Worm (Caenorhabditis elegans): ENCODE data around the gene unc-76.

ce11 chrV:15085335-15085800, 13.8 kb downstream of the unc-76 start, which contains the start of the genes ahsa-1 and C01G10.7:
- peak; percentile 86 for TF ChIP-seq lin-13 (GFP tag; optimal IDR thresholded peaks at IDR 0.05)
- no peak for TF ChIP-seq fos-1 (tag; optimal IDR thresholded peaks at IDR 0.05)
- peak; percentile 66 for TF ChIP-seq nhr-11 (tag; optimal IDR thresholded peaks at IDR 0.05)
- no peak for TF ChIP-seq lin-1 (GFP tag; IDR thresholded peaks at IDR 0.05)
- peak; percentile 54; the same call in 1 of the 2 replicates for TF ChIP-seq pha-4 (GFP tag; IDR thresholded peaks at IDR 0.05)
- TF ChIP-seq pha-4 (tag; optimal IDR thresholded peaks at IDR 0.05): peak; percentile 97
- TF ChIP-seq unc-39 (tag; optimal IDR thresholded peaks at IDR 0.05): no peak
- no peak for TF ChIP-seq lin-39 (tag; optimal IDR thresholded peaks at IDR 0.05)
- TF ChIP-seq ceh-82 (tag; optimal IDR thresholded peaks at IDR 0.05): no peak
- TF ChIP-seq nhr-111 (GFP tag; optimal IDR thresholded peaks at IDR 0.05): no peak
- TF ChIP-seq snpc-4 (tag; optimal IDR thresholded peaks at IDR 0.05): no peak
- peak; percentile 64 for TF ChIP-seq nhr-28 (tag; optimal IDR thresholded peaks at IDR 0.05)
- TF ChIP-seq nhr-77 (tag; optimal IDR thresholded peaks at IDR 0.05): peak; percentile 88
- no peak for TF ChIP-seq jun-1 (tag; optimal IDR thresholded peaks at IDR 0.05)

Measured in whole organism, L4 larva.